Fruit fly (Drosophila melanogaster): ENCODE measurements around the gene CG12523.
A peak's percentile ranks its signal among the peaks of the same experiment; 100 is the strongest.

Gene CG12523

DNA sequence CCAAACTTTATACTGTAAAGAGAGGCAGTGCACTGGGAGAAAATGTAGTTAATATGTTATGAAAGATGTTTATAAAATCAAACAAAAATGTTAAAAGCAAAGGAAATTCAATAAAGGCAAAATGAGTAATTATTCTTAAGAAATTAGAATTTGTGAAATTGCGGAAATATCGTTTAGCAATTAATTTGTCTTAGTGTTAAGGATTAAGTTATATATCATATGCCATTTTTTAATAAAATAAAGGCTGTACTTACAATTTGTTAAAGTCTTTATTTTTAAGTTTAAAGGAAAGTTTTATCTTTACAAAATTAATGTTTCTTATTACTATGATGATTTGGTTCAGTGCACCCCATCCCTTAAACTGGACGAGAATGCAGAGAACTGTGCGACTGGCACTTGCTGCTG, 23.5 kb upstream of the CG12523 start (continued):
- TF ChIP-seq CG10274 (GFP tag; optimal IDR thresholded peaks at IDR 0.05) (no peak), CG11723 (GFP tag; optimal IDR thresholded peaks at IDR 0.05) (no peak), stc (GFP tag; IDR thresholded peaks at IDR 0.05) (no peak), ems (GFP tag; optimal IDR thresholded peaks at IDR 0.05) (no peak), CG15479 (GFP tag; optimal IDR thresholded peaks at IDR 0.05) (no peak), gcm (GFP tag; optimal IDR thresholded peaks at IDR 0.05) (no peak), al (GFP tag; IDR thresholded peaks at IDR 0.05) (no peak), CG15696 (tag; optimal IDR thresholded peaks at IDR 0.05) (no peak), dmrt99B (tag; optimal IDR thresholded peaks at IDR 0.05) (peak; percentile 52), Chrac-16 (GFP tag; optimal IDR thresholded peaks at IDR 0.05) (no peak), CG7963 (GFP tag; IDR thresholded peaks at IDR 0.05; ENCODE audit: partially characterized antibody) (no peak), CG2199 (GFP tag; IDR thresholded peaks at IDR 0.05) (no peak), Hr78 (GFP tag; optimal IDR thresholded peaks at IDR 0.05) (no peak), Ptx1 (GFP tag; IDR thresholded peaks at IDR 0.05) (0 out of 2 replicates have a peak, but pooled peaks have one; percentile 16), Taf1 (GFP tag; IDR thresholded peaks at IDR 0.05) (no peak), sim (GFP tag; IDR thresholded peaks at IDR 0.05) (no peak), kni (GFP tag; optimal IDR thresholded peaks at IDR 0.05) (no peak), Dll (GFP tag; IDR thresholded peaks at IDR 0.05; ENCODE audit: partially characterized antibody) (no peak), zen (tag; optimal IDR thresholded peaks at IDR 0.05) (no peak), Nf-YB (GFP tag; optimal IDR thresholded peaks at IDR 0.05) (no peak), Asciz (GFP tag; optimal IDR thresholded peaks at IDR 0.05) (no peak), gt (GFP tag; IDR thresholded peaks at IDR 0.05) (no peak), ase (GFP tag; IDR thresholded peaks at IDR 0.05) (no peak), chif (GFP tag; optimal IDR thresholded peaks at IDR 0.05) (no peak), CG10462 (GFP tag; optimal IDR thresholded peaks at IDR 0.05) (no peak), Spps (tag; optimal IDR thresholded peaks at IDR 0.05) (no peak), fru (optimal IDR thresholded peaks at IDR 0.05) (no peak), gro (GFP tag; optimal IDR thresholded peaks at IDR 0.05) (no peak), CG16779 (GFP tag; IDR thresholded peaks at IDR 0.05) (no peak), CG5245 (GFP tag; optimal IDR thresholded peaks at IDR 0.05) (no peak), trem (tag; optimal IDR thresholded peaks at IDR 0.05) (peak; percentile 7), ind (GFP tag; optimal IDR thresholded peaks at IDR 0.05) (no peak), Sry-β (GFP tag; optimal IDR thresholded peaks at IDR 0.05) (no peak), h (optimal IDR thresholded peaks at IDR 0.05) (no peak), CG13123 (GFP tag; optimal IDR thresholded peaks at IDR 0.05) (no peak), phol (tag; optimal IDR thresholded peaks at IDR 0.05) (peak; percentile 29), CG17612 (GFP tag; IDR thresholded peaks at IDR 0.05) (no peak), prd (optimal IDR thresholded peaks at IDR 0.05) (no peak), prd (GFP tag; IDR thresholded peaks at IDR 0.05) (no peak), B-H1 (GFP tag; IDR thresholded peaks at IDR 0.05) (no peak), CG11456 (GFP tag; IDR thresholded peaks at IDR 0.05) (no peak), slou (GFP tag; optimal IDR thresholded peaks at IDR 0.05) (no peak), Oaz (GFP tag; IDR thresholded peaks at IDR 0.05) (no peak), CG13775 (GFP tag; optimal IDR thresholded peaks at IDR 0.05) (no peak), CG6854 (GFP tag; optimal IDR thresholded peaks at IDR 0.05) (no peak), abd-A (tag; optimal IDR thresholded peaks at IDR 0.05) (no peak), hb (GFP tag; IDR thresholded peaks at IDR 0.05; ENCODE audit: partially characterized antibody) (no peak)
